Fruit fly (Drosophila melanogaster) whole organism, wandering third instar larva: ENCODE measurements around the gene flip.

ENCODE experiments used
- Abd-B ChIP-seq: fragments of >200 bp; optimal IDR thresholded peaks from 2 replicates; lab custom pipeline; 2017; ENCODE audit warnings: missing biosample characterization, missing genetic modification characterization
- CG32264 ChIP-seq: fragments of 200-800 bp; sonication (Bioruptor generic); optimal IDR thresholded peaks from 2 replicates; lab custom pipeline; 2016; ENCODE audit warnings: missing biosample characterization, missing genetic modification characterization
- Dfd ChIP-seq: fragments of >200 bp; optimal IDR thresholded peaks from 2 replicates; lab custom pipeline; 2017; ENCODE audit warnings: missing biosample characterization, missing genetic modification characterization
- GATAd ChIP-seq: sonication (Bioruptor generic); optimal IDR thresholded peaks from 2 replicates; lab custom pipeline; 2016; ENCODE audit warnings: missing biosample characterization, missing genetic modification characterization
- Hnf4 ChIP-seq: fragments of 200-800 bp; sonication (Bioruptor generic); optimal IDR thresholded peaks from 2 replicates; lab custom pipeline; 2016; ENCODE audit warnings: missing biosample characterization, mild to moderate bottlenecking, missing genetic modification characterization
- Myc ChIP-seq: fragments of >200 bp; optimal IDR thresholded peaks from 2 replicates; lab custom pipeline; 2017
- OdsH ChIP-seq: fragments of 200-800 bp; sonication (Bioruptor generic); optimal IDR thresholded peaks from 2 replicates; lab custom pipeline; 2016; ENCODE audit warnings: missing biosample characterization, mild to moderate bottlenecking, missing genetic modification characterization
- Sp1 ChIP-seq: fragments of 200-800 bp; sonication (Bioruptor generic); optimal IDR thresholded peaks from 3 replicates; lab custom pipeline; 2019; ENCODE audit warnings: missing biosample characterization, mild to moderate bottlenecking, missing genetic modification characterization, moderate library complexity
- br ChIP-seq: fragments of 200-800 bp; sonication (Bioruptor generic); optimal IDR thresholded peaks from 2 replicates; lab custom pipeline; 2016; ENCODE audit warnings: missing biosample characterization, missing genetic modification characterization
- dl ChIP-seq, 2 experiments: fragments of 175-275, 200-275 bp in 1 of 2; fragments of 200-275 bp in 1 of 2; sonication (Bioruptor generic); optimal IDR thresholded peaks; lab custom pipeline; 2018; ENCODE audit warnings: mild to moderate bottlenecking in 2 of 2, missing biosample characterization in 2 of 2, missing genetic modification characterization in 2 of 2, moderate library complexity in 2 of 2; ENCODE audit not compliant: partially characterized antibody in 2 of 2, insufficient read depth in 1 of 2
- psq ChIP-seq: fragments of 200-800 bp; sonication (Bioruptor generic); optimal IDR thresholded peaks from 3 replicates; lab custom pipeline; 2017; ENCODE audit warnings: missing biosample characterization, mild to moderate bottlenecking, missing genetic modification characterization, moderate library complexity
- usp ChIP-seq: fragments of >200 bp; optimal IDR thresholded peaks from 2 replicates; lab custom pipeline; 2017; ENCODE audit warnings: missing biosample characterization, missing genetic modification characterization

DNA sequence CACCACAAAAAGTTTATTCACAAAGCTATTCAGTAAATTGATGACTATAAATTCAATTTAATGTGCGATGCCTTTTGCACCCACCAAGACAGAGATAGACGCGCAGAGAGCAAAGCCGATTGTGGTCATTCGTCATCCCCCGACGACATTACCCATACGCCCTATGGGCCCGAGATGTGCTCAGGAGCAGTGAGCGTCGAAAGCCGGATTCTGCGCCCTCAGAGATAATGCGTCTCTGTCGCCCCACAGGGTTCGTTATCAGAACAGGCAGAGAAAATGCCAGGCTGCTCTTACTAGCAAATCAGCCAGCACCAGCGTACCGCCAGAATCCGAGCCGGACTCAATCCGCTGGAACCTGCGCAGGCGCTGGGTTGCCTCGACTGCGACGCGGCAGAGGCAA, 13.6 kb upstream of the flip start:
- TF ChIP-seq Sp1 (GFP tag; lab: Kevin White, UChicago) (no peak), CG32264 (GFP tag; lab: Kevin White, UChicago) (no peak), GATAd (GFP tag; lab: Kevin White, UChicago) (no peak), Myc (lab: Kevin White, UChicago) (no peak), Dfd (GFP tag; lab: Kevin White, UChicago) (no peak), br (GFP tag; lab: Kevin White, UChicago) (no peak), usp (no peak), Hnf4 (no peak), dl (GFP tag; optimal IDR thresholded peaks at IDR 0.05; lab: Kevin White, UChicago; ENCODE audit: insufficient read depth in 1 of 2, partially characterized antibody in 2 of 2) (no peak), psq (GFP tag; lab: Kevin White, UChicago) (no peak), OdsH (GFP tag; lab: Kevin White, UChicago) (no peak), Abd-B (GFP tag; lab: Kevin White, UChicago) (no peak)
